Fruit fly (Drosophila melanogaster): ENCODE results near the gene Ccp84Ab.

Ccp84Ab gene

DNA sequence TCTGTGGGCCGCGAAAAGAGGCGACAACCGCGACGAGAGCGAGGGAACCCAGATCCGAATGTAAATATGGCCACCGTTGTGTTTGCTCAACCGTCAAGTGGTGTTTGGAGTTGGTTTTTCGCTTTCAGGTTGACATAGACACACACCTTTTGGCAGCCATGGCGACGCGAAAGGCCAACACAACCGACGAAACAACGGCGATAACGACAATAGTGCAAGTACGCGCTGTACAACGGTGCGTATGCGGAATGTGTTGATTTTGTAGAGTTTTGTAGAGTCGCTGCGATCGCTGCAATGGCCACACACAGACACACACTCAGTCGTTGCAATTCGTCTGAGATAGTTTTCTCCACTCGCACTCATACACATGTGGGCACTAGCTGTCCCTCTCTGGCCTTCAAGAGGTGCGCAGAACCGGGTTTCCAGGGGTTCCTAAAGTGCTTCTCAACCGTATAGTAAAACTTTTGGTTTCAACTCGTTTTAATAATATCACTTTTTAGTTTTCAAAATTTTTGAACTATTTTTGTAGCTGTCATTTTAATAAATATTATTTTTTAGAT lies 38.8 kb upstream of the Ccp84Ab start:
- TF ChIP-seq CG11696 (GFP tag; IDR thresholded peaks at IDR 0.05) (no peak), chm (GFP tag; IDR thresholded peaks at IDR 0.05) (no peak), CG31224 (GFP tag; IDR thresholded peaks at IDR 0.05) (no peak), CG4424 (GFP tag; optimal IDR thresholded peaks at IDR 0.05) (no peak), Dip3 (GFP tag; optimal IDR thresholded peaks at IDR 0.05) (no peak), CoRest (tag; optimal IDR thresholded peaks at IDR 0.05) (peak; percentile 7), CG17912 (GFP tag; optimal IDR thresholded peaks at IDR 0.05) (no peak), CG1832 (GFP tag; optimal IDR thresholded peaks at IDR 0.05) (peak; percentile 67), slbo (GFP tag; IDR thresholded peaks at IDR 0.05) (0 out of 2 replicates have a peak, but pooled peaks have one; percentile 11), cg (GFP tag; optimal IDR thresholded peaks at IDR 0.05) (peak; percentile 69), CG14860 (GFP tag; IDR thresholded peaks at IDR 0.05; ENCODE audit: partially characterized antibody) (0 out of 3 replicates have a peak, but pooled peaks have one; percentile 27), CG11247 (GFP tag; IDR thresholded peaks at IDR 0.05) (0 out of 2 replicates have a peak, but pooled peaks have one; percentile 15), lov (optimal IDR thresholded peaks at IDR 0.05) (no peak), lov (GFP tag; IDR thresholded peaks at IDR 0.05) (0 out of 3 replicates have a peak, but pooled peaks have one; percentile 68), Usf (GFP tag; optimal IDR thresholded peaks at IDR 0.05) (no peak), D19A (tag; optimal IDR thresholded peaks at IDR 0.05) (no peak), B-H2 (GFP tag; optimal IDR thresholded peaks at IDR 0.05) (no peak), CG4360 (GFP tag; IDR thresholded peaks at IDR 0.05) (no peak), Fer3 (tag; optimal IDR thresholded peaks at IDR 0.05) (no peak), CG7372 (GFP tag; IDR thresholded peaks at IDR 0.05) (peak; percentile 86), luna (GFP tag; optimal IDR thresholded peaks at IDR 0.05) (no peak), CG10565 (GFP tag; optimal IDR thresholded peaks at IDR 0.05) (no peak), CG3065 (GFP tag; optimal IDR thresholded peaks at IDR 0.05) (no peak), sens (GFP tag) (peak; percentile 41), ac (GFP tag; optimal IDR thresholded peaks at IDR 0.05) (no peak), CG2120 (GFP tag; optimal IDR thresholded peaks at IDR 0.05) (no peak), zfh2 (GFP tag; optimal IDR thresholded peaks at IDR 0.05) (no peak), CG8944 (GFP tag; optimal IDR thresholded peaks at IDR 0.05) (no peak), Dek (tag; optimal IDR thresholded peaks at IDR 0.05) (no peak), Opbp (GFP tag; IDR thresholded peaks at IDR 0.05; ENCODE audit: partially characterized antibody) (no peak), Doc3 (GFP tag; IDR thresholded peaks at IDR 0.05; ENCODE audit: partially characterized antibody) (no peak), CG17328 (GFP tag; IDR thresholded peaks at IDR 0.05) (no peak), CG8765 (GFP tag; IDR thresholded peaks at IDR 0.05) (peak; percentile 79), CG10321 (GFP tag; IDR thresholded peaks at IDR 0.05) (peak; percentile 87), tup (GFP tag; optimal IDR thresholded peaks at IDR 0.05) (no peak), chinmo (GFP tag; IDR thresholded peaks at IDR 0.05; ENCODE audit: partially characterized antibody) (no peak), CG10431 (GFP tag; optimal IDR thresholded peaks at IDR 0.05) (no peak), CG10462 (GFP tag; optimal IDR thresholded peaks at IDR 0.05) (no peak), CG11560 (tag; IDR thresholded peaks at IDR 0.05) (no peak), disco-r (GFP tag; optimal IDR thresholded peaks at IDR 0.05) (no peak), dmrt11E (tag; optimal IDR thresholded peaks at IDR 0.05) (no peak), twi (tag; optimal IDR thresholded peaks at IDR 0.05) (peak; percentile 22), sisA (GFP tag; IDR thresholded peaks at IDR 0.05) (no peak), Max (GFP tag; optimal IDR thresholded peaks at IDR 0.05) (no peak), D (optimal IDR thresholded peaks at IDR 0.05) (no peak), D (GFP tag; optimal IDR thresholded peaks at IDR 0.05) (no peak)

All from whole organism, embryonic.